Fruit fly (Drosophila melanogaster) whole organism, adult: ENCODE measurements around the gene Oatp33Eb.

Source experiments
- CG11617 ChIP-seq: fragments of 200-800 bp; sonication (Bioruptor generic); optimal IDR thresholded peaks from 2 replicates; lab custom pipeline; 2017; ENCODE audit warnings: mild to moderate bottlenecking, missing biosample characterization, missing genetic modification reagents, missing genetic modification characterization
- bab1 ChIP-seq: fragments of 200-800 bp; sonication (Bioruptor generic); optimal IDR thresholded peaks from 3 replicates; lab custom pipeline; 2019; ENCODE audit warnings: missing biosample characterization, mild to moderate bottlenecking, missing genetic modification characterization, moderate library complexity

DNA sequence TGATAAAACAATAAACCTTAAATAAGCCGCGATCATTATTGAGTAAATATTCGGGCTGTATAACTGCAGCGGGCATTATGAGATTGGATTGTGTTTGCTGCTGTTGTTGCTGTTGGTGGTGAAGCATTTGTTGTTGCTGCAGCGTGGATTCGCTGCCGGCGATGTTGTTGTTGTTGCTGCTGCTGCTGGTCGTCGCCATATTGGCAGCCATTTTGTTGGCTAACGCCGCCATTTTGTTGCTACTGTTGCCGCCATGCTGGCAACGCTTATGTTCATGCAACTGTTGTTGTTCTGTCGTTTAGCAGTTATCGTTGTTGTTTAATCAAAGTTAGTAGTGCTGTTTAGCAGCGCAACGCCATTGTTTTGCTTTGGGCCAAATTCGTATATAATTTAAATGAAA, 50.3 kb downstream of the Oatp33Eb start:
- no peak for TF ChIP-seq CG11617
- no peak for TF ChIP-seq bab1
